Worm (Caenorhabditis elegans) whole organism, L4/young adult: ENCODE results near the gene H19J13.2.

Experiments
- dao-5 ChIP-seq: sonication (generic microtip); optimal IDR thresholded peaks from 2 replicates; lab custom pipeline; 2016; ENCODE audit warnings: missing genotype, missing genetic modification characterization, moderate library complexity, missing compliant biosample characterization
- him-1 ChIP-seq: sonication (generic microtip); optimal IDR thresholded peaks from 2 replicates; lab custom pipeline; 2016; ENCODE audit warnings: missing genotype, missing genetic modification reagents, missing genetic modification characterization, missing compliant biosample characterization

- TF ChIP-seq him-1 (no peak), dao-5 (tag; lab: Kevin White, UChicago) (no peak)
These were observed 40.0 kb upstream of the H19J13.2 start for ce11 chrX:12313779-12314178.
